Fruit fly (Drosophila melanogaster) whole organism, adult: Measurements from ENCODE around the gene Aldh7A1.

Experiments
- CG11617 ChIP-seq: fragments of 200-800 bp; sonication (Bioruptor generic); optimal IDR thresholded peaks from 2 replicates; lab custom pipeline; 2017; ENCODE audit warnings: mild to moderate bottlenecking, missing biosample characterization, missing genetic modification reagents, missing genetic modification characterization
- CG1620 ChIP-seq: fragments of 200-800 bp; sonication (Bioruptor generic); optimal IDR thresholded peaks from 2 replicates; lab custom pipeline; 2016; ENCODE audit warnings: missing biosample characterization, missing genetic modification characterization
- CG5204 ChIP-seq: fragments of 200-800 bp; sonication (Bioruptor generic); optimal IDR thresholded peaks from 2 replicates; lab custom pipeline; 2016; ENCODE audit warnings: missing biosample characterization, missing genetic modification characterization
- Clk ChIP-seq: fragments of 200-800 bp; sonication (Bioruptor generic); optimal IDR thresholded peaks from 2 replicates; lab custom pipeline; 2017; ENCODE audit warnings: missing biosample characterization, missing genetic modification characterization
- Crg-1 ChIP-seq: fragments of 200-800 bp; sonication (Bioruptor generic); optimal IDR thresholded peaks from 2 replicates; lab custom pipeline; 2016; ENCODE audit warnings: missing biosample characterization, missing genetic modification characterization
- bab1 ChIP-seq: fragments of 200-800 bp; sonication (Bioruptor generic); optimal IDR thresholded peaks from 3 replicates; lab custom pipeline; 2019; ENCODE audit warnings: missing biosample characterization, mild to moderate bottlenecking, missing genetic modification characterization, moderate library complexity
- cic ChIP-seq: fragments of 200-800 bp; sonication (Bioruptor generic); optimal IDR thresholded peaks from 2 replicates; lab custom pipeline; 2017; ENCODE audit warnings: missing biosample characterization, mild to moderate bottlenecking, missing genetic modification characterization, moderate library complexity
- cnc ChIP-seq, 2 experiments: fragments of >200 bp; optimal IDR thresholded peaks; 2 replicates each; lab custom pipeline; 2017
- kay ChIP-seq: fragments of 200-800 bp; sonication (Bioruptor generic); peaks from one replicate; lab custom pipeline; 2016; ENCODE audit warnings: missing biosample characterization, missing genetic modification characterization, borderline replicate concordance
- ovo ChIP-seq: fragments of 200-800 bp; sonication (Bioruptor generic); optimal IDR thresholded peaks from 2 replicates; lab custom pipeline; 2016; ENCODE audit warnings: missing biosample characterization, missing genetic modification characterization
- pad ChIP-seq: fragments of 200-800 bp; sonication (Bioruptor generic); optimal IDR thresholded peaks from 3 replicates; lab custom pipeline; 2017; ENCODE audit warnings: missing biosample characterization, missing genetic modification characterization, mild to moderate bottlenecking, moderate library complexity, missing genetic modification reagents

- no peak for TF ChIP-seq Crg-1 (GFP tag; lab: Kevin White, UChicago)
- TF ChIP-seq cic: no peak
- TF ChIP-seq CG5204: no peak
- no peak for TF ChIP-seq kay (GFP tag; lab: Kevin White, UChicago)
- TF ChIP-seq Clk (GFP tag; lab: Kevin White, UChicago): no peak
- no peak for TF ChIP-seq cnc (optimal IDR thresholded peaks at IDR 0.05; lab: Kevin White, UChicago)
- no peak for TF ChIP-seq CG11617
- no peak for TF ChIP-seq pad (GFP tag; lab: Kevin White, UChicago)
- no peak for TF ChIP-seq ovo (GFP tag; lab: Kevin White, UChicago)
- no peak for TF ChIP-seq bab1 (GFP tag; lab: Kevin White, UChicago)
- no peak for TF ChIP-seq CG1620 (GFP tag; lab: Kevin White, UChicago)
Measured at dm6 chr3L:19280283-19280682, 11.6 kb upstream of the Aldh7A1 start.
